Fruit fly (Drosophila melanogaster) whole organism, pupa: ENCODE results near the gene xit.

Source experiments
- CG13204 ChIP-seq: fragments of 200-800 bp; sonication (Bioruptor generic); optimal IDR thresholded peaks from 2 replicates; lab custom pipeline; 2018; ENCODE audit warnings: missing biosample characterization, mild to moderate bottlenecking, missing genetic modification characterization, moderate library complexity
- CG14655 ChIP-seq: fragments of 200-800 bp; sonication (Bioruptor generic); optimal IDR thresholded peaks from 3 replicates; lab custom pipeline; 2017; ENCODE audit warnings: mild to moderate bottlenecking, missing biosample characterization, missing genetic modification reagents, missing genetic modification characterization
- CG34367 ChIP-seq: fragments of 200-800 bp; sonication (Bioruptor generic); optimal IDR thresholded peaks from 2 replicates; lab custom pipeline; 2018; ENCODE audit warnings: missing biosample characterization, mild to moderate bottlenecking, missing genetic modification characterization
- CG4496 ChIP-seq: fragments of 200-800 bp; sonication (Bioruptor generic); IDR thresholded peaks from 3 replicates; pipeline ENCODE4 v1.3.6; 2022; ENCODE audit warnings: missing biosample characterization, missing genetic modification characterization
- CG8301 ChIP-seq: fragments of 200-800 bp; sonication (Bioruptor generic); optimal IDR thresholded peaks from 2 replicates; lab custom pipeline; 2018; ENCODE audit warnings: missing biosample characterization, mild to moderate bottlenecking, missing genetic modification characterization
- D1 ChIP-seq: fragments of 200-800 bp; sonication (Bioruptor generic); optimal IDR thresholded peaks from 2 replicates; lab custom pipeline; 2018; ENCODE audit warnings: missing biosample characterization, mild to moderate bottlenecking, missing genetic modification characterization, moderate library complexity
- EcR ChIP-seq: fragments of 200-800 bp; sonication (Bioruptor generic); optimal IDR thresholded peaks from 3 replicates; lab custom pipeline; 2019; ENCODE audit warnings: missing biosample characterization, missing genetic modification characterization, mild to moderate bottlenecking, moderate library complexity, missing genetic modification reagents
- Pif1B ChIP-seq: fragments of 200-800 bp; sonication (Bioruptor generic); optimal IDR thresholded peaks from 3 replicates; lab custom pipeline; 2016; ENCODE audit warnings: missing biosample characterization, missing genetic modification characterization
- gl ChIP-seq: fragments of 200-800 bp; sonication (Bioruptor generic); optimal IDR thresholded peaks from 2 replicates; lab custom pipeline; 2018; ENCODE audit warnings: missing biosample characterization, mild to moderate bottlenecking, missing genetic modification characterization

- no peak for TF ChIP-seq gl
- TF ChIP-seq Pif1B (GFP tag; lab: Kevin White, UChicago) = no peak
- TF ChIP-seq CG4496 (GFP tag; lab: Robert Waterston, UW) = no peak
- no peak for TF ChIP-seq EcR (GFP tag; lab: Kevin White, UChicago)
- TF ChIP-seq CG8301 (tag; lab: Kevin White, UChicago) = no peak
- no peak for TF ChIP-seq CG34367 (tag; lab: Kevin White, UChicago)
- no peak for TF ChIP-seq CG14655 (GFP tag; lab: Kevin White, UChicago)
- no peak for TF ChIP-seq CG13204 (GFP tag; lab: Kevin White, UChicago)
- no peak for TF ChIP-seq D1
These were observed 36.9 kb downstream of the xit start for dm6 chrX:6857693-6858092.
